Fruit fly (Drosophila melanogaster) S2 (cell line): ENCODE measurements around the gene Gycbeta100B.

ENCODE experiments used
- CG8478 ChIP-seq: fragments of >200 bp; optimal IDR thresholded peaks from 2 replicates; lab custom pipeline; 2018
- CTCF ChIP-seq, 2 experiments: fragments of >200 bp; optimal IDR thresholded peaks; 2 replicates each; lab custom pipeline; 2018

DNA sequence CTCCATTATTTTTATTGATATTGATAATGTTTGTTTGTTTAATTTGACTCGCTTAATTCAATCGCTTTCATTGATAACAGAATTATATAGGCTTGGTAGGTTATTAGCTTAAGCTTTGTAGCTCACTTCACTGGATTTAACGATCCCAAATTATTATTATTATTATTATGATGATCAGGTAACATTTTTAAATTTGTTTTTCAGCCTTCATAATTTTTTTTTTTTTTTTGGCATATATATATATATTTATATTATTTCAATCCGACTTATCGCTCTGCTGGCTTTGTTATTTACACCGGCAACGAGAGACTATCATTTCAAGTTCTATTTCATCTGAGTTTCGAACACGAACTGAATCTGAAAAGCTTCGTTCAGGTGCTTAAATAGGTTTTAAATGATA is 33.1 kb upstream of the Gycbeta100B start, which contains the start of gene CG15553:
- TF ChIP-seq CTCF (optimal IDR thresholded peaks at IDR 0.05; lab: Kevin White, UChicago) (no peak), CG8478 (lab: Kevin White, UChicago) (no peak)
